Fruit fly (Drosophila melanogaster) whole organism, embryonic: Measurements from ENCODE around the gene CG43679.

Experiments
- CG4282 ChIP-seq: fragments of 200-800 bp; sonication (Bioruptor generic); optimal IDR thresholded peaks from 2 replicates; lab custom pipeline; 2016; ENCODE audit warnings: missing biosample characterization, missing genetic modification characterization
- CG5953 ChIP-seq: fragments of 200-800 bp; sonication (Bioruptor generic); IDR thresholded peaks from 2 replicates; pipeline ENCODE4 v1.3.6; 2022; ENCODE audit warnings: missing biosample characterization, missing genetic modification characterization
- CG7745 ChIP-seq: fragments of 200-800 bp; sonication (Bioruptor generic); optimal IDR thresholded peaks from 2 replicates; lab custom pipeline; 2018; ENCODE audit warnings: missing biosample characterization, mild to moderate bottlenecking, missing genetic modification characterization, moderate library complexity
- Fer1 ChIP-seq: fragments of 200-800 bp; sonication (Bioruptor generic); optimal IDR thresholded peaks from 2 replicates; lab custom pipeline; 2017; ENCODE audit warnings: missing biosample characterization, mild to moderate bottlenecking, missing genetic modification characterization
- Tbp ChIP-seq: fragments of >200 bp; optimal IDR thresholded peaks from 2 replicates; lab custom pipeline; 2018; ENCODE audit warnings: missing biosample characterization, missing genetic modification characterization
- ems ChIP-seq: fragments of 200-800 bp; sonication (Bioruptor generic); optimal IDR thresholded peaks from 3 replicates; lab custom pipeline; 2016; ENCODE audit warnings: missing biosample characterization, missing genetic modification characterization
- pb ChIP-seq: fragments of 200-800 bp; sonication (Bioruptor generic); optimal IDR thresholded peaks from 3 replicates; lab custom pipeline; 2016; ENCODE audit warnings: missing biosample characterization, missing genetic modification characterization
- slbo ChIP-seq: fragments of 200-800 bp; sonication (Bioruptor generic); IDR thresholded peaks from 2 replicates; pipeline ENCODE4 v1.3.6; 2022; ENCODE audit warnings: missing biosample characterization, missing genetic modification characterization

DNA sequence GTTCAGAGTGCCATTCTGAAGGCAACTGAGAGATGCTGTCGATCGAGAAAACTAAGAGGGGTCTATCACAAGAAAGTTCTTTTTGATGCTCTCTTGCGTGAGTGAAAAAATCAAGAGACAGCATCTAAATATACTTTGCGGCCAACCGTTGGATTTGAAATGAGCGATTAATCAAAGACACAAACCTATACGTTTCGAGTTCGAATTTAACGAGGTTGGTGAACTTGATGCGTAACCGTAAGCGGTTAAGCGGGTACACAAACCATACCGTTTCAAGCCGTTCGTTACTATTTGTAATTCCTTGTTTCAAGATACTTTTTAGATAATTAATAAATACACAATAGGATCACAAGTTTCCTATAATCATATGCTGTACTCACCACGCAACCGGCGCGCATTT, 20.9 kb upstream of the CG43679 start:
- TF ChIP-seq slbo (no peak), Fer1 (GFP tag; lab: Kevin White, UChicago) (no peak), Tbp (GFP tag; lab: Kevin White, UChicago) (no peak), CG5953 (no peak), CG7745 (no peak), ems (no peak), CG4282 (no peak), pb (GFP tag; lab: Kevin White, UChicago) (no peak)
